Worm (Caenorhabditis elegans) whole organism, L2 larva: ENCODE data around the gene clec-62.

Experiments
- Y55F3AM.14 ChIP-seq: fragments of 200-800 bp; sonication (Bioruptor generic); optimal IDR thresholded peaks from 2 replicates; lab custom pipeline; 2018; ENCODE audit warnings: mild to moderate bottlenecking, missing genetic modification characterization, missing compliant biosample characterization
- ama-1 ChIP-seq: fragments of 150-350 bp; optimal IDR thresholded peaks from 2 replicates; lab custom pipeline; 2018; ENCODE audit warnings: inconsistent platforms
- egl-27 ChIP-seq: sonication (generic microtip); optimal IDR thresholded peaks from 3 replicates; lab custom pipeline; 2017; ENCODE audit warnings: missing biosample characterization, missing genetic modification reagents, missing genetic modification characterization
- lsy-2 ChIP-seq, 2 experiments: fragments of 150-350 bp in 1 of 2; sonication (generic microtip) in 1 of 2; optimal IDR thresholded peaks; 2 replicates each; lab custom pipeline; 2014 to 2017; ENCODE audit warnings: missing biosample characterization in 2 of 2, missing genetic modification characterization in 2 of 2
- mab-5 ChIP-seq: fragments of 150-350 bp; optimal IDR thresholded peaks from 2 replicates; lab custom pipeline; 2014; ENCODE audit warnings: missing biosample characterization, missing genetic modification characterization
- nhr-237 ChIP-seq: fragments of 150-350 bp; optimal IDR thresholded peaks from 2 replicates; lab custom pipeline; 2014; ENCODE audit warnings: missing biosample characterization, missing genetic modification characterization
- unc-39 ChIP-seq: fragments of 150-350 bp; optimal IDR thresholded peaks from 2 replicates; lab custom pipeline; 2014; ENCODE audit warnings: missing biosample characterization, missing genetic modification characterization
- unc-62 ChIP-seq: fragments of 150-350 bp; optimal IDR thresholded peaks from 2 replicates; lab custom pipeline; 2014; ENCODE audit warnings: missing biosample characterization, missing genetic modification reagents, missing genetic modification characterization
- zag-1 ChIP-seq: fragments of 150-350 bp; optimal IDR thresholded peaks from 2 replicates; lab custom pipeline; 2014; ENCODE audit warnings: missing biosample characterization, missing genetic modification characterization

DNA sequence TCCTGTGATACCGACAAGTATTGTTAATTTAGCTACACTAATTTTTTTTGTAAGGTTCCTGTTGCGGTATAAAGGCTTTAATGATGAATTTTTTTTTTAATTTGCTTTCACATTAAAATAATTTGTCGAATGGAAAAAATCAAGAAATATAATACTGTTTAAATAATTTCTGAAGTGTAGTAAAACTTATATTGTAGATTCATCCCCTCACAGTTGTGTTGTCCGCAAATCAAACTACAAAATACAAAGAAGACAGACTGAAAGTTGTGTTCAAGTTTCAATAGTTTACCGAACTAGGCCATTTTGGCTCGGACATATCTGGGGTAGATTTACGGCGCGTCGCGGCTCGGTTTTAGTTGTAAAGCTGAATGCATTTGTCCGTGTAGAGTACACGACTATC is 2.4 kb upstream of the clec-62 start:
- TF ChIP-seq mab-5 = no peak
- no peak for TF ChIP-seq Y55F3AM.14 (GFP tag; lab: Kevin White, UChicago)
- no peak for TF ChIP-seq egl-27 (tag; lab: Kevin White, UChicago)
- no peak for TF ChIP-seq zag-1 (tag; lab: Kevin White, UChicago)
- TF ChIP-seq ama-1 (lab: Kevin White, UChicago) = no peak
- TF ChIP-seq nhr-237 (tag; lab: Kevin White, UChicago) = no peak
- no peak for TF ChIP-seq lsy-2 (tag; optimal IDR thresholded peaks at IDR 0.05; lab: Kevin White, UChicago)
- TF ChIP-seq unc-39 (tag; lab: Kevin White, UChicago) = no peak
- TF ChIP-seq unc-62 (GFP tag; lab: Kevin White, UChicago) = no peak
